Fruit fly (Drosophila melanogaster) whole organism, embryonic: Measurements from ENCODE around the gene CG11374.
A peak's percentile ranks its signal among the peaks of the same experiment; 100 is the strongest.

Source experiments
- Ada2b ChIP-seq: fragments of 200-800 bp; sonication (Bioruptor generic); IDR thresholded peaks from 2 replicates; pipeline ENCODE4 v1.3.6; 2022; ENCODE audit warnings: missing biosample characterization, missing genetic modification characterization
- B-H1 ChIP-seq: fragments of 200-800 bp; sonication (Bioruptor generic); IDR thresholded peaks from 3 replicates; pipeline ENCODE4 v1.3.6; 2022; ENCODE audit warnings: missing biosample characterization, missing genetic modification characterization
- CG10321 ChIP-seq: fragments of 200-800 bp; sonication (Bioruptor generic); IDR thresholded peaks from 2 replicates; pipeline ENCODE4 v1.3.6; 2022; ENCODE audit warnings: missing biosample characterization, missing genetic modification characterization
- CG10543 ChIP-seq: fragments of 200-800 bp; sonication (Bioruptor generic); optimal IDR thresholded peaks from 3 replicates; lab custom pipeline; 2017; ENCODE audit warnings: missing biosample characterization, mild to moderate bottlenecking, missing genetic modification characterization, moderate library complexity
- CG1233 ChIP-seq: fragments of 200-800 bp; sonication (Bioruptor generic); optimal IDR thresholded peaks from 4 replicates; lab custom pipeline; 2018; ENCODE audit warnings: missing biosample characterization, mild to moderate bottlenecking, missing genetic modification characterization
- CG12659 ChIP-seq: fragments of 200-800 bp; sonication (Bioruptor generic); optimal IDR thresholded peaks from 3 replicates; lab custom pipeline; 2017; ENCODE audit warnings: mild to moderate bottlenecking, missing biosample characterization, missing genetic modification reagents, missing genetic modification characterization
- CG13424 ChIP-seq: fragments of 200-800 bp; sonication (Bioruptor generic); optimal IDR thresholded peaks from 2 replicates; lab custom pipeline; 2019; ENCODE audit warnings: missing biosample characterization, mild to moderate bottlenecking, missing genetic modification characterization, moderate library complexity
- CG13775 ChIP-seq: fragments of 200-800 bp; sonication (Bioruptor generic); optimal IDR thresholded peaks from 3 replicates; lab custom pipeline; 2017; ENCODE audit warnings: missing biosample characterization, mild to moderate bottlenecking, missing genetic modification characterization
- CG16813 ChIP-seq: fragments of 200-800 bp; sonication (Bioruptor generic); IDR thresholded peaks from 3 replicates; pipeline ENCODE4 v1.3.6; 2022; ENCODE audit warnings: missing biosample characterization, missing genetic modification characterization; ENCODE audit not compliant: partially characterized antibody
- CG17359 ChIP-seq: fragments of 200-800 bp; sonication (Bioruptor generic); optimal IDR thresholded peaks from 3 replicates; lab custom pipeline; 2018; ENCODE audit warnings: missing biosample characterization, mild to moderate bottlenecking, missing genetic modification characterization, moderate library complexity
- CG2199 ChIP-seq: fragments of 200-800 bp; sonication (Bioruptor generic); IDR thresholded peaks from 3 replicates; pipeline ENCODE4 v1.3.6; 2022; ENCODE audit warnings: missing biosample characterization, missing genetic modification characterization
- CG3838 ChIP-seq: fragments of 200-800 bp; sonication (Bioruptor generic); optimal IDR thresholded peaks from 3 replicates; lab custom pipeline; 2016; ENCODE audit warnings: missing biosample characterization, missing genetic modification characterization
- CG5953 ChIP-seq: fragments of 200-800 bp; sonication (Bioruptor generic); IDR thresholded peaks from 2 replicates; pipeline ENCODE4 v1.3.6; 2022; ENCODE audit warnings: missing biosample characterization, missing genetic modification characterization
- CG6689 ChIP-seq: fragments of 200-800 bp; sonication (Bioruptor generic); IDR thresholded peaks from 2 replicates; pipeline ENCODE4 v1.3.6; 2022; ENCODE audit warnings: missing biosample characterization, missing genetic modification characterization
- CG8089 ChIP-seq: fragments of 200-800 bp; sonication (Bioruptor generic); optimal IDR thresholded peaks from 3 replicates; lab custom pipeline; 2016; ENCODE audit warnings: missing biosample characterization, missing genetic modification characterization
- D19B ChIP-seq: fragments of 200-800 bp; sonication (Bioruptor generic); optimal IDR thresholded peaks from 2 replicates; lab custom pipeline; 2017; ENCODE audit warnings: missing biosample characterization, mild to moderate bottlenecking, missing genetic modification characterization
- Dek ChIP-seq: fragments of 200-800 bp; sonication (Bioruptor generic); optimal IDR thresholded peaks from 3 replicates; lab custom pipeline; 2019; ENCODE audit warnings: missing biosample characterization, mild to moderate bottlenecking, missing genetic modification characterization, moderate library complexity
- Dip3 ChIP-seq: fragments of 200-800 bp; sonication (Bioruptor generic); optimal IDR thresholded peaks from 3 replicates; lab custom pipeline; 2016; ENCODE audit warnings: missing biosample characterization, missing genetic modification characterization
- Doc2 ChIP-seq: fragments of 200-800 bp; sonication (Bioruptor generic); IDR thresholded peaks from 2 replicates; pipeline ENCODE4 v1.3.6; 2022; ENCODE audit warnings: missing biosample characterization, missing genetic modification characterization
- Dref ChIP-seq: fragments of 200-800 bp; sonication (Bioruptor generic); IDR thresholded peaks from 2 replicates; pipeline ENCODE4 v1.3.6; 2022; ENCODE audit warnings: missing biosample characterization, missing genetic modification characterization
- E2f2 ChIP-seq: fragments of 200-800 bp; sonication (Bioruptor generic); IDR thresholded peaks from 2 replicates; pipeline ENCODE4 v1.3.6; 2022; ENCODE audit warnings: missing biosample characterization, missing genetic modification characterization
- MESR4 ChIP-seq: fragments of 200-800 bp; sonication (Bioruptor generic); optimal IDR thresholded peaks from 2 replicates; lab custom pipeline; 2018; ENCODE audit warnings: missing biosample characterization, mild to moderate bottlenecking, missing genetic modification characterization, moderate library complexity
- NK7.1 ChIP-seq: fragments of 200-800 bp; sonication (Bioruptor generic); optimal IDR thresholded peaks from 3 replicates; lab custom pipeline; 2016; ENCODE audit warnings: missing biosample characterization, missing genetic modification characterization
- Oli ChIP-seq: fragments of 200-800 bp; sonication (Bioruptor generic); optimal IDR thresholded peaks from 2 replicates; lab custom pipeline; 2018; ENCODE audit warnings: missing biosample characterization, mild to moderate bottlenecking, missing genetic modification characterization, moderate library complexity
- Poxn ChIP-seq: fragments of 200-800 bp; sonication (Bioruptor generic); IDR thresholded peaks from 2 replicates; pipeline ENCODE4 v1.3.6; 2022; ENCODE audit warnings: missing biosample characterization, missing genetic modification characterization
- Ptx1 ChIP-seq: fragments of 200-800 bp; sonication (Bioruptor generic); IDR thresholded peaks from 2 replicates; pipeline ENCODE4 v1.3.6; 2022; ENCODE audit warnings: missing biosample characterization, missing genetic modification characterization
- Sox102F ChIP-seq: fragments of 200-800 bp; sonication (Bioruptor generic); optimal IDR thresholded peaks from 2 replicates; lab custom pipeline; 2018; ENCODE audit warnings: missing biosample characterization, mild to moderate bottlenecking, missing genetic modification characterization, moderate library complexity
- abd-A ChIP-seq: fragments of 200-800 bp; sonication (Bioruptor generic); optimal IDR thresholded peaks from 3 replicates; lab custom pipeline; 2019; ENCODE audit warnings: missing biosample characterization, mild to moderate bottlenecking, missing genetic modification characterization, moderate library complexity
- amos ChIP-seq: fragments of 200-800 bp; sonication (Bioruptor generic); IDR thresholded peaks from 2 replicates; pipeline ENCODE4 v1.3.6; 2022; ENCODE audit warnings: missing biosample characterization, missing genetic modification characterization; ENCODE audit not compliant: partially characterized antibody
- ap ChIP-seq: fragments of 200-800 bp; sonication (Bioruptor generic); IDR thresholded peaks from 2 replicates; pipeline ENCODE4 v1.3.6; 2022; ENCODE audit warnings: missing biosample characterization, missing genetic modification characterization
- bcd ChIP-seq: fragments of 200-800 bp; sonication (Bioruptor generic); optimal IDR thresholded peaks from 2 replicates; lab custom pipeline; 2017; ENCODE audit warnings: missing biosample characterization, mild to moderate bottlenecking, missing genetic modification characterization
- bowl ChIP-seq: fragments of 200-800 bp; sonication (Bioruptor generic); IDR thresholded peaks from 2 replicates; pipeline ENCODE4 v1.3.6; 2022; ENCODE audit warnings: missing biosample characterization, missing genetic modification characterization
- btn ChIP-seq: fragments of 200-800 bp; sonication (Bioruptor generic); optimal IDR thresholded peaks from 2 replicates; lab custom pipeline; 2016; ENCODE audit warnings: missing biosample characterization, missing genetic modification characterization
- cg ChIP-seq: fragments of 200-800 bp; sonication (Bioruptor generic); optimal IDR thresholded peaks from 3 replicates; lab custom pipeline; 2019; ENCODE audit warnings: missing biosample characterization, mild to moderate bottlenecking, missing genetic modification characterization, moderate library complexity
- corto ChIP-seq: fragments of 200-800 bp; sonication (Bioruptor generic); optimal IDR thresholded peaks from 2 replicates; lab custom pipeline; 2016; ENCODE audit warnings: missing biosample characterization, mild to moderate bottlenecking, missing genetic modification characterization, moderate library complexity
- dati ChIP-seq: fragments of 200-800 bp; sonication (Bioruptor generic); IDR thresholded peaks from 2 replicates; pipeline ENCODE4 v1.3.6; 2022; ENCODE audit warnings: missing biosample characterization, missing genetic modification characterization
- dm ChIP-seq: fragments of 200-800 bp; sonication (Bioruptor generic); optimal IDR thresholded peaks from 3 replicates; lab custom pipeline; 2016; ENCODE audit warnings: missing biosample characterization, missing genetic modification characterization
- gcm2 ChIP-seq: fragments of 200-800 bp; sonication (Bioruptor generic); optimal IDR thresholded peaks from 2 replicates; lab custom pipeline; 2016; ENCODE audit warnings: missing biosample characterization, missing genetic modification characterization
- ham ChIP-seq: fragments of 200-800 bp; sonication (Bioruptor generic); IDR thresholded peaks from 2 replicates; pipeline ENCODE4 v1.3.6; 2022; ENCODE audit warnings: missing biosample characterization, missing genetic modification characterization
- hkb ChIP-seq, 2 experiments: fragments of 200-800 bp in 1 of 2; fragments of >200 bp in 1 of 2; sonication (Bioruptor generic) in 1 of 2; IDR thresholded peaks in 1 of 2; optimal IDR thresholded peaks in 1 of 2; 2 replicates each; pipeline versions ENCODE4 v1.3.6 to Lab custom; 2017 to 2022; ENCODE audit warnings: missing biosample characterization in 1 of 2, missing genetic modification characterization in 1 of 2
- hth ChIP-seq: fragments of >200 bp; optimal IDR thresholded peaks from 2 replicates; lab custom pipeline; 2017; ENCODE audit warnings: inconsistent platforms
- kah ChIP-seq: fragments of 200-800 bp; sonication (Bioruptor generic); optimal IDR thresholded peaks from 2 replicates; lab custom pipeline; 2018; ENCODE audit warnings: missing biosample characterization, mild to moderate bottlenecking, missing genetic modification characterization
- lilli ChIP-seq: fragments of 200-800 bp; sonication (Bioruptor generic); optimal IDR thresholded peaks from 3 replicates; lab custom pipeline; 2016; ENCODE audit warnings: missing biosample characterization, missing genetic modification characterization
- p53 ChIP-seq: fragments of 200-800 bp; sonication (Bioruptor generic); optimal IDR thresholded peaks from 2 replicates; lab custom pipeline; 2016; ENCODE audit warnings: missing biosample characterization, missing genetic modification characterization
- pum ChIP-seq: fragments of 200-800 bp; sonication (Bioruptor generic); optimal IDR thresholded peaks from 2 replicates; lab custom pipeline; 2016; ENCODE audit warnings: missing biosample characterization, missing genetic modification characterization
- run ChIP-seq: fragments of 200-800 bp; sonication (Bioruptor generic); optimal IDR thresholded peaks from 3 replicates; lab custom pipeline; 2018; ENCODE audit warnings: missing biosample characterization, mild to moderate bottlenecking, missing genetic modification characterization
- shn ChIP-seq: fragments of 200-800 bp; sonication (Bioruptor generic); optimal IDR thresholded peaks from 3 replicates; lab custom pipeline; 2016; ENCODE audit warnings: missing biosample characterization, missing genetic modification characterization
- sqz ChIP-seq: fragments of 200-800 bp; sonication (Bioruptor generic); optimal IDR thresholded peaks from 3 replicates; lab custom pipeline; 2018; ENCODE audit warnings: missing biosample characterization, mild to moderate bottlenecking, missing genetic modification characterization
- sug ChIP-seq: fragments of 200-800 bp; optimal IDR thresholded peaks from 2 replicates; lab custom pipeline; 2019; ENCODE audit warnings: missing biosample characterization, mild to moderate bottlenecking, missing genetic modification characterization, moderate library complexity
- tin ChIP-seq: fragments of 200-800 bp; sonication (Bioruptor generic); optimal IDR thresholded peaks from 3 replicates; lab custom pipeline; 2016; ENCODE audit warnings: missing biosample characterization, missing genetic modification characterization
- vnd ChIP-seq: fragments of 200-800 bp; sonication (Bioruptor generic); IDR thresholded peaks from 3 replicates; pipeline ENCODE4 v1.3.6; 2022; ENCODE audit warnings: missing biosample characterization, missing genetic modification characterization; ENCODE audit not compliant: partially characterized antibody
- zfh2 ChIP-seq: fragments of 200-800 bp; sonication (Bioruptor generic); optimal IDR thresholded peaks from 2 replicates; lab custom pipeline; 2016; ENCODE audit warnings: missing biosample characterization, missing genetic modification characterization

Gene CG11374

dm6 chr2L:114429-114828, 38.3 kb downstream of the CG11374 start, which contains the start of gene ND-15 (continued):
- TF ChIP-seq sqz (GFP tag; lab: Kevin White, UChicago) (no peak), tin (GFP tag; lab: Kevin White, UChicago) (no peak), gcm2 (no peak), CG8089 (no peak), hkb (optimal IDR thresholded peaks at IDR 0.05; lab: Kevin White, UChicago) (no peak), hkb (GFP tag; IDR thresholded peaks at IDR 0.05; lab: Robert Waterston, UW) (no peak), NK7.1 (GFP tag; lab: Kevin White, UChicago) (no peak), CG10543 (GFP tag; lab: Kevin White, UChicago) (no peak), corto (GFP tag; lab: Kevin White, UChicago) (no peak), ap (GFP tag; lab: Robert Waterston, UW) (no peak), dati (no peak), CG10321 (no peak), kah (GFP tag; lab: Kevin White, UChicago) (no peak), CG13424 (tag; lab: Kevin White, UChicago) (no peak), CG2199 (GFP tag; lab: Robert Waterston, UW) (no peak), Ada2b (GFP tag; lab: Robert Waterston, UW) (no peak), CG17359 (tag; lab: Kevin White, UChicago) (no peak), btn (GFP tag; lab: Kevin White, UChicago) (no peak), run (tag; lab: Kevin White, UChicago) (no peak), B-H1 (GFP tag; lab: Robert Waterston, UW) (no peak), Ptx1 (GFP tag; lab: Robert Waterston, UW) (no peak), zfh2 (GFP tag; lab: Kevin White, UChicago) (no peak), pum (GFP tag; lab: Kevin White, UChicago) (no peak), shn (GFP tag; lab: Kevin White, UChicago) (no peak), Sox102F (GFP tag; lab: Kevin White, UChicago) (no peak), sug (tag; lab: Kevin White, UChicago) (no peak), dm (GFP tag; lab: Kevin White, UChicago) (no peak), amos (GFP tag; lab: Robert Waterston, UW) (peak; percentile 89; the same call in 1 of the 2 replicates), abd-A (tag; lab: Kevin White, UChicago) (no peak), Dref (GFP tag; lab: Robert Waterston, UW) (peak; percentile 86), hth (lab: Kevin White, UChicago) (no peak), Oli (tag; lab: Kevin White, UChicago) (no peak), CG12659 (no peak), vnd (peak; percentile 66), lilli (GFP tag; lab: Kevin White, UChicago) (no peak), D19B (GFP tag; lab: Kevin White, UChicago) (no peak), cg (GFP tag; lab: Kevin White, UChicago) (no peak), Dek (tag; lab: Kevin White, UChicago) (no peak), ham (GFP tag; lab: Robert Waterston, UW) (no peak), E2f2 (peak; percentile 57), bcd (GFP tag; lab: Kevin White, UChicago) (no peak), CG13775 (GFP tag; lab: Kevin White, UChicago) (no peak), CG1233 (GFP tag; lab: Kevin White, UChicago) (no peak), CG6689 (GFP tag; lab: Robert Waterston, UW) (no peak), p53 (no peak), bowl (GFP tag; lab: Robert Waterston, UW) (no peak), Doc2 (GFP tag; lab: Robert Waterston, UW) (no peak), CG5953 (GFP tag; lab: Robert Waterston, UW) (no peak), CG16813 (GFP tag; lab: Robert Waterston, UW) (peak; percentile 82), MESR4 (no peak), Poxn (no peak), CG3838 (no peak), Dip3 (GFP tag; lab: Kevin White, UChicago) (no peak)
